Worm (Caenorhabditis elegans): Measurements from ENCODE around the gene mrps-34.

mrps-34 gene

DNA sequence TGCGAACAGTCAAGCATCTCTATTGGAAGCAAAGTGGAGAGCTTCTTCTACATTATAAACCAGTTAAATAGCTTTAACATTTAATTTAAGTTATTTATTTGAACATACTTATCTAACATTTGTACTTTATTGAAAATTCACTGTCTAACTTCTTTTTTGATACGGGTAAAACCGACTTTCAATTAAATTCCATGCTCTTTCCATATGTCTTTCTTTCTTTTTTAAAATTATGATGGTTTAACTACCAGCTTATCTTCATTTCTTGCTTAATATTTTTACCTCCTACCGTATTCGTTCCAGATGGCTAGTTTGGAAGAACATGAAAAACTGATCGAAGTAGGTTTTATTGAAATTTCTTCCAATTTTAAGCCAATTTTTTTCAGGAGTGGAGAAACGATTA lies 39.2 kb upstream of the mrps-34 start, which contains the start of gene F35G12.12:
F35G12.12 (plus strand) TSS at position 301 of the 400 bp plus-strand sequence.
- no peak for TF ChIP-seq elt-1 (tag; optimal IDR thresholded peaks at IDR 0.05)
- TF ChIP-seq lin-39 (tag; optimal IDR thresholded peaks at IDR 0.05), result no peak
- no peak for TF ChIP-seq nhr-25 (tag; optimal IDR thresholded peaks at IDR 0.05)

- TF ChIP-seq elt-3 (tag; optimal IDR thresholded peaks at IDR 0.05) (no peak), nhr-12 (tag; optimal IDR thresholded peaks at IDR 0.05) (no peak), lin-11 (tag; optimal IDR thresholded peaks at IDR 0.05) (peak; percentile 23), nhr-10 (tag; optimal IDR thresholded peaks at IDR 0.05) (no peak), nhr-25 (tag; optimal IDR thresholded peaks at IDR 0.05) (no peak), ceh-82 (tag; optimal IDR thresholded peaks at IDR 0.05) (no peak), R02D3.7 (tag; optimal IDR thresholded peaks at IDR 0.05) (no peak), elt-1 (tag; optimal IDR thresholded peaks at IDR 0.05) (no peak), ztf-11 (tag; optimal IDR thresholded peaks at IDR 0.05) (no peak), mdl-1 (tag; optimal IDR thresholded peaks at IDR 0.05) (no peak), lsy-2 (tag; optimal IDR thresholded peaks at IDR 0.05) (peak in 1 of 2 experiments; percentile 61), ztf-4 (tag; optimal IDR thresholded peaks at IDR 0.05) (no peak), dmd-4 (tag; optimal IDR thresholded peaks at IDR 0.05) (no peak), ztf-1 (GFP tag; conservative IDR thresholded peaks at IDR 0.05) (no peak), sma-9 (GFP tag; optimal IDR thresholded peaks at IDR 0.05) (no peak), sma-9 (tag; optimal IDR thresholded peaks at IDR 0.05) (no peak), aly-2 (tag; optimal IDR thresholded peaks at IDR 0.05) (no peak), unc-62 (GFP tag; optimal IDR thresholded peaks at IDR 0.05) (no peak), lin-13 (GFP tag; optimal IDR thresholded peaks at IDR 0.05) (no peak), nhr-237 (tag; optimal IDR thresholded peaks at IDR 0.05) (no peak), nhr-23 (tag; optimal IDR thresholded peaks at IDR 0.05) (no peak), gmeb-1 (tag; optimal IDR thresholded peaks at IDR 0.05) (peak; percentile 4), nhr-129 (tag; optimal IDR thresholded peaks at IDR 0.05) (no peak), nhr-21 (tag; optimal IDR thresholded peaks at IDR 0.05) (no peak), mbf-1 (tag; optimal IDR thresholded peaks at IDR 0.05) (no peak), Y55F3AM.14 (GFP tag; optimal IDR thresholded peaks at IDR 0.05) (no peak), unc-39 (tag; optimal IDR thresholded peaks at IDR 0.05) (no peak), C34F6.9 (tag; optimal IDR thresholded peaks at IDR 0.05) (peak; percentile 58), ceh-16 (tag; optimal IDR thresholded peaks at IDR 0.05) (no peak), snpc-4 (tag; optimal IDR thresholded peaks at IDR 0.05) (no peak), sem-4 (tag; optimal IDR thresholded peaks at IDR 0.05) (no peak), nhr-77 (tag; optimal IDR thresholded peaks at IDR 0.05) (no peak), blmp-1 (tag; optimal IDR thresholded peaks at IDR 0.05; ENCODE audit: insufficient read depth) (no peak), alr-1 (tag; optimal IDR thresholded peaks at IDR 0.05) (no peak), lin-39 (tag; optimal IDR thresholded peaks at IDR 0.05) (no peak), ama-1 (optimal IDR thresholded peaks at IDR 0.05) (no peak), sma-3 (GFP tag; optimal IDR thresholded peaks at IDR 0.05) (peak; percentile 10), egl-27 (tag; optimal IDR thresholded peaks at IDR 0.05) (no peak), unc-55 (GFP tag; optimal IDR thresholded peaks at IDR 0.05) (peak; percentile 70), nhr-6 (tag; optimal IDR thresholded peaks at IDR 0.05) (no peak), crh-2 (tag; optimal IDR thresholded peaks at IDR 0.05) (peak; percentile 26), F13H6.1 (tag; optimal IDR thresholded peaks at IDR 0.05) (peak; percentile 42), zag-1 (tag; optimal IDR thresholded peaks at IDR 0.05) (no peak), peb-1 (tag; optimal IDR thresholded peaks at IDR 0.05) (no peak), ZK546.5 (tag; optimal IDR thresholded peaks at IDR 0.05) (no peak), skn-1 (tag; optimal IDR thresholded peaks at IDR 0.05) (no peak), fos-1 (tag; optimal IDR thresholded peaks at IDR 0.05) (no peak), nhr-11 (tag; optimal IDR thresholded peaks at IDR 0.05) (no peak), mab-5 (tag; optimal IDR thresholded peaks at IDR 0.05) (no peak)
These were observed 36.2 kb upstream of the mrps-34 start, which contains the start of the genes sel-5 and wdr-48 for ce11 chrIII:4578385-4578903. Gene sel-5, minus strand, starts transcription at chrIII:4578437. Gene wdr-48, plus strand, starts transcription at chrIII:4578853.
